Fruit fly (Drosophila melanogaster) whole organism, embryonic: Measurements from ENCODE around the gene CG6051.

Experiments
- Aef1 ChIP-seq: fragments of 200-800 bp; sonication (Bioruptor generic); IDR thresholded peaks from 3 replicates; pipeline ENCODE4 v1.3.6; 2022; ENCODE audit warnings: missing biosample characterization, missing genetic modification characterization
- CG10147 ChIP-seq: fragments of 200-800 bp; sonication (Bioruptor generic); optimal IDR thresholded peaks from 2 replicates; lab custom pipeline; 2019; ENCODE audit warnings: missing biosample characterization, mild to moderate bottlenecking, missing genetic modification characterization, moderate library complexity
- CG11695 ChIP-seq: fragments of 200-800 bp; sonication (Bioruptor generic); IDR thresholded peaks from 3 replicates; pipeline ENCODE4 v1.3.6; 2022; ENCODE audit warnings: missing biosample characterization, missing genetic modification characterization
- CG1233 ChIP-seq: fragments of 200-800 bp; sonication (Bioruptor generic); optimal IDR thresholded peaks from 4 replicates; lab custom pipeline; 2018; ENCODE audit warnings: missing biosample characterization, mild to moderate bottlenecking, missing genetic modification characterization
- CG12744 ChIP-seq: fragments of 200-800 bp; sonication (Bioruptor generic); optimal IDR thresholded peaks from 2 replicates; lab custom pipeline; 2016; ENCODE audit warnings: missing biosample characterization, missing genetic modification characterization
- CG13894 ChIP-seq: fragments of 200-800 bp; sonication (Bioruptor generic); optimal IDR thresholded peaks from 3 replicates; lab custom pipeline; 2018; ENCODE audit warnings: missing biosample characterization, mild to moderate bottlenecking, missing genetic modification characterization, moderate library complexity
- CG15073 ChIP-seq: fragments of 200-800 bp; sonication (Bioruptor generic); optimal IDR thresholded peaks from 2 replicates; lab custom pipeline; 2016; ENCODE audit warnings: missing biosample characterization, missing genetic modification characterization
- CG15269 ChIP-seq: fragments of 200-800 bp; sonication (Bioruptor generic); optimal IDR thresholded peaks from 2 replicates; lab custom pipeline; 2018; ENCODE audit warnings: missing biosample characterization, mild to moderate bottlenecking, missing genetic modification characterization, moderate library complexity
- CG15696 ChIP-seq: fragments of 200-800 bp; sonication (Bioruptor generic); optimal IDR thresholded peaks from 2 replicates; lab custom pipeline; 2019; ENCODE audit warnings: missing biosample characterization, mild to moderate bottlenecking, missing genetic modification characterization, moderate library complexity
- CG17359 ChIP-seq: fragments of 200-800 bp; sonication (Bioruptor generic); optimal IDR thresholded peaks from 3 replicates; lab custom pipeline; 2018; ENCODE audit warnings: missing biosample characterization, mild to moderate bottlenecking, missing genetic modification characterization, moderate library complexity
- CG30020 ChIP-seq: fragments of 200-800 bp; optimal IDR thresholded peaks from 2 replicates; lab custom pipeline; 2019; ENCODE audit warnings: missing biosample characterization, mild to moderate bottlenecking, missing genetic modification characterization, moderate library complexity
- CG34376 ChIP-seq: fragments of 200-800 bp; sonication (Bioruptor generic); optimal IDR thresholded peaks from 2 replicates; lab custom pipeline; 2018; ENCODE audit warnings: missing biosample characterization, mild to moderate bottlenecking, missing genetic modification characterization
- CG4360 ChIP-seq: fragments of 200-800 bp; sonication (Bioruptor generic); IDR thresholded peaks from 2 replicates; pipeline ENCODE4 v1.3.6; 2022; ENCODE audit warnings: missing biosample characterization, missing genetic modification characterization
- CG6254 ChIP-seq: fragments of 200-800 bp; sonication (Bioruptor generic); optimal IDR thresholded peaks from 3 replicates; lab custom pipeline; 2017; ENCODE audit warnings: mild to moderate bottlenecking, missing biosample characterization, missing genetic modification reagents, missing genetic modification characterization
- CG6765 ChIP-seq: fragments of 200-800 bp; sonication (Bioruptor generic); optimal IDR thresholded peaks from 3 replicates; lab custom pipeline; 2017; ENCODE audit warnings: missing biosample characterization, mild to moderate bottlenecking, missing genetic modification characterization
- CG8089 ChIP-seq: fragments of 200-800 bp; sonication (Bioruptor generic); optimal IDR thresholded peaks from 3 replicates; lab custom pipeline; 2016; ENCODE audit warnings: missing biosample characterization, missing genetic modification characterization
- CG8359 ChIP-seq: fragments of 200-800 bp; sonication (Bioruptor generic); optimal IDR thresholded peaks from 2 replicates; lab custom pipeline; 2017; ENCODE audit warnings: missing biosample characterization, mild to moderate bottlenecking, missing genetic modification characterization, borderline replicate concordance
- CHES-1-like ChIP-seq: fragments of 200-800 bp; sonication (Bioruptor generic); optimal IDR thresholded peaks from 2 replicates; lab custom pipeline; 2016; ENCODE audit warnings: missing biosample characterization, missing genetic modification characterization
- D ChIP-seq, 2 experiments: fragments of 200-800 bp in 1 of 2; fragments of >200 bp in 1 of 2; sonication (Bioruptor generic) in 1 of 2; optimal IDR thresholded peaks; 2 replicates in 1 of 2; 3 replicates in 1 of 2; lab custom pipeline; 2017; ENCODE audit warnings: mild to moderate bottlenecking in 1 of 2, missing biosample characterization in 1 of 2, missing genetic modification characterization in 1 of 2, missing genetic modification reagents in 1 of 2
- Eip74EF ChIP-seq, 2 experiments: fragments of 200-800 bp in 1 of 2; fragments of >200 bp in 1 of 2; sonication (Bioruptor generic) in 1 of 2; optimal IDR thresholded peaks; 2 replicates each; lab custom pipeline; 2017 to 2019; ENCODE audit warnings: missing biosample characterization in 2 of 2, missing genetic modification characterization in 2 of 2, mild to moderate bottlenecking in 1 of 2, moderate library complexity in 1 of 2
- H15 ChIP-seq: fragments of 200-800 bp; sonication (Bioruptor generic); IDR thresholded peaks from 3 replicates; pipeline ENCODE4 v1.3.6; 2022; ENCODE audit warnings: missing biosample characterization, missing genetic modification characterization
- Hmx ChIP-seq: fragments of 200-800 bp; sonication (Bioruptor generic); optimal IDR thresholded peaks from 2 replicates; lab custom pipeline; 2016; ENCODE audit warnings: missing biosample characterization, missing genetic modification characterization
- Jarid2 ChIP-seq: fragments of 200-800 bp; sonication (Bioruptor generic); optimal IDR thresholded peaks from 3 replicates; lab custom pipeline; 2017; ENCODE audit warnings: mild to moderate bottlenecking, missing biosample characterization, missing genetic modification reagents, missing genetic modification characterization
- Lhr ChIP-seq: fragments of 200-800 bp; sonication (Bioruptor generic); optimal IDR thresholded peaks from 3 replicates; lab custom pipeline; 2017; ENCODE audit warnings: mild to moderate bottlenecking, missing biosample characterization, missing genetic modification reagents, missing genetic modification characterization
- Lpt ChIP-seq: fragments of >200 bp; optimal IDR thresholded peaks from 2 replicates; lab custom pipeline; 2018; ENCODE audit warnings: missing biosample characterization, missing genetic modification characterization
- Mad ChIP-seq: fragments of 200-800 bp; sonication (Bioruptor generic); optimal IDR thresholded peaks from 2 replicates; lab custom pipeline; 2016; ENCODE audit warnings: missing biosample characterization, missing genetic modification characterization
- Six4 ChIP-seq: fragments of 200-800 bp; sonication (Bioruptor generic); optimal IDR thresholded peaks from 2 replicates; lab custom pipeline; 2016; ENCODE audit warnings: missing biosample characterization, missing genetic modification characterization
- amos ChIP-seq: fragments of 200-800 bp; sonication (Bioruptor generic); IDR thresholded peaks from 2 replicates; pipeline ENCODE4 v1.3.6; 2022; ENCODE audit warnings: missing biosample characterization, missing genetic modification characterization; ENCODE audit not compliant: partially characterized antibody
- aop ChIP-seq: fragments of 200-800 bp; sonication (Bioruptor generic); IDR thresholded peaks from 2 replicates; pipeline ENCODE4 v1.3.6; 2022; ENCODE audit warnings: missing biosample characterization, missing genetic modification characterization
- ash1 ChIP-seq: fragments of 200-800 bp; sonication (Bioruptor generic); optimal IDR thresholded peaks from 2 replicates; lab custom pipeline; 2018; ENCODE audit warnings: missing biosample characterization, mild to moderate bottlenecking, missing genetic modification characterization
- ato ChIP-seq: fragments of 200-800 bp; sonication (Bioruptor generic); IDR thresholded peaks from 2 replicates; pipeline ENCODE4 v1.3.6; 2022; ENCODE audit warnings: missing biosample characterization, missing genetic modification characterization; ENCODE audit not compliant: partially characterized antibody
- bcd ChIP-seq: fragments of 200-800 bp; sonication (Bioruptor generic); optimal IDR thresholded peaks from 2 replicates; lab custom pipeline; 2017; ENCODE audit warnings: missing biosample characterization, mild to moderate bottlenecking, missing genetic modification characterization
- chinmo ChIP-seq: fragments of 200-800 bp; sonication (Bioruptor generic); IDR thresholded peaks from 4 replicates; pipeline ENCODE4 v1.3.6; 2022; ENCODE audit warnings: missing biosample characterization, missing genetic modification characterization; ENCODE audit not compliant: partially characterized antibody
- danr ChIP-seq: fragments of 200-800 bp; sonication (Bioruptor generic); IDR thresholded peaks from 2 replicates; pipeline ENCODE4 v1.3.6; 2022; ENCODE audit warnings: missing biosample characterization, missing genetic modification characterization
- dati ChIP-seq: fragments of 200-800 bp; sonication (Bioruptor generic); IDR thresholded peaks from 2 replicates; pipeline ENCODE4 v1.3.6; 2022; ENCODE audit warnings: missing biosample characterization, missing genetic modification characterization
- esg ChIP-seq: fragments of 200-800 bp; sonication (Bioruptor generic); conservative IDR thresholded peaks from 2 replicates; pipeline ENCODE4 v1.3.6; 2022; ENCODE audit warnings: missing biosample characterization, missing genetic modification characterization
- fd64A ChIP-seq: fragments of 200-800 bp; sonication (Bioruptor generic); optimal IDR thresholded peaks from 3 replicates; lab custom pipeline; 2018; ENCODE audit warnings: missing biosample characterization, mild to moderate bottlenecking, missing genetic modification characterization
- ftz-f1 ChIP-seq: fragments of 200-800 bp; sonication (Bioruptor generic); optimal IDR thresholded peaks from 2 replicates; lab custom pipeline; 2016; ENCODE audit warnings: missing biosample characterization, missing genetic modification characterization
- pzg ChIP-seq: fragments of 200-800 bp; sonication (Bioruptor generic); optimal IDR thresholded peaks from 3 replicates; lab custom pipeline; 2018; ENCODE audit warnings: missing biosample characterization, mild to moderate bottlenecking, missing genetic modification characterization, moderate library complexity
- repo ChIP-seq: fragments of 200-800 bp; sonication (Bioruptor generic); optimal IDR thresholded peaks from 2 replicates; lab custom pipeline; 2016; ENCODE audit warnings: missing biosample characterization, missing genetic modification characterization
- shn ChIP-seq: fragments of 200-800 bp; sonication (Bioruptor generic); optimal IDR thresholded peaks from 3 replicates; lab custom pipeline; 2016; ENCODE audit warnings: missing biosample characterization, missing genetic modification characterization
- sob ChIP-seq: fragments of 200-800 bp; sonication (Bioruptor generic); IDR thresholded peaks from 2 replicates; pipeline ENCODE4 v1.3.6; 2022; ENCODE audit warnings: missing biosample characterization, missing genetic modification characterization
- stc ChIP-seq: fragments of 200-800 bp; sonication (Bioruptor generic); IDR thresholded peaks from 2 replicates; pipeline ENCODE4 v1.3.6; 2022; ENCODE audit warnings: missing biosample characterization, missing genetic modification characterization
- stwl ChIP-seq: fragments of 200-800 bp; sonication (Bioruptor generic); optimal IDR thresholded peaks from 3 replicates; lab custom pipeline; 2018; ENCODE audit warnings: missing biosample characterization, mild to moderate bottlenecking, missing genetic modification characterization, moderate library complexity
- tgo ChIP-seq: fragments of 200-800 bp; sonication (Bioruptor generic); IDR thresholded peaks from 3 replicates; pipeline ENCODE4 v1.3.6; 2022; ENCODE audit warnings: missing biosample characterization, missing genetic modification characterization
- tio ChIP-seq: fragments of 200-800 bp; sonication (Bioruptor generic); optimal IDR thresholded peaks from 2 replicates; lab custom pipeline; 2017; ENCODE audit warnings: missing biosample characterization, missing genetic modification characterization, inconsistent platforms
- wek ChIP-seq: fragments of 200-800 bp; sonication (Bioruptor generic); optimal IDR thresholded peaks from 3 replicates; lab custom pipeline; 2018; ENCODE audit warnings: missing biosample characterization, mild to moderate bottlenecking, missing genetic modification characterization, moderate library complexity
- yki ChIP-seq: fragments of >200 bp; optimal IDR thresholded peaks from 3 replicates; lab custom pipeline; 2018

Gene CG6051

dm6 chr3R:27118346-27118745 lies 32.5 kb downstream of the CG6051 start, which contains the start of gene CG5882:
CG5882 (plus strand) TSS chr3R:27118646.
- TF ChIP-seq CG30020 (tag; lab: Kevin White, UChicago): no peak
- no peak for TF ChIP-seq ato (GFP tag; lab: Robert Waterston, UW)
- TF ChIP-seq CG12744 (GFP tag; lab: Kevin White, UChicago): no peak
- TF ChIP-seq CG11695: no peak
- TF ChIP-seq CG1233 (GFP tag; lab: Kevin White, UChicago): no peak

- TF ChIP-seq CG6254 (GFP tag; lab: Kevin White, UChicago): no peak
- no peak for TF ChIP-seq CG6765 (GFP tag; lab: Kevin White, UChicago)
- TF ChIP-seq esg (GFP tag; lab: Robert Waterston, UW): no peak
- no peak for TF ChIP-seq Lhr (GFP tag; lab: Kevin White, UChicago)
- no peak for TF ChIP-seq CG15269 (tag; lab: Kevin White, UChicago)
- no peak for TF ChIP-seq CG34376 (GFP tag; lab: Kevin White, UChicago)
- no peak for TF ChIP-seq Mad (GFP tag; lab: Kevin White, UChicago)
- TF ChIP-seq pzg (GFP tag; lab: Kevin White, UChicago): peak; percentile 66
- peak; percentile 85 for TF ChIP-seq amos
- peak; percentile 74 for TF ChIP-seq stwl
- no peak for TF ChIP-seq H15 (GFP tag; lab: Robert Waterston, UW)
- no peak for TF ChIP-seq sob (GFP tag; lab: Robert Waterston, UW)
- TF ChIP-seq CG8089 (GFP tag; lab: Kevin White, UChicago): no peak
- TF ChIP-seq Lpt (GFP tag; lab: Kevin White, UChicago): no peak
- no peak for TF ChIP-seq tio (GFP tag; lab: Kevin White, UChicago)
- no peak for TF ChIP-seq CG10147 (GFP tag; lab: Kevin White, UChicago)
- no peak for TF ChIP-seq CG15696 (tag; lab: Kevin White, UChicago)
- peak; percentile 79; the same call in 1 of the 4 replicates for TF ChIP-seq chinmo (GFP tag; lab: Robert Waterston, UW)
- no peak for TF ChIP-seq ash1
- TF ChIP-seq CG4360 (GFP tag; lab: Robert Waterston, UW): no peak
- TF ChIP-seq aop (GFP tag; lab: Robert Waterston, UW): no peak
- no peak for TF ChIP-seq danr
- TF ChIP-seq repo: no peak
- no peak for TF ChIP-seq D (optimal IDR thresholded peaks at IDR 0.05; lab: Kevin White, UChicago)
- no peak for TF ChIP-seq D (GFP tag; optimal IDR thresholded peaks at IDR 0.05; lab: Kevin White, UChicago)
- TF ChIP-seq wek (GFP tag; lab: Kevin White, UChicago): no peak
- no peak for TF ChIP-seq CG8359 (GFP tag; lab: Kevin White, UChicago)
- no peak for TF ChIP-seq CHES-1-like
- no peak for TF ChIP-seq fd64A (GFP tag; lab: Kevin White, UChicago)
- TF ChIP-seq CG17359 (tag; lab: Kevin White, UChicago): no peak
- no peak for TF ChIP-seq yki (lab: Kevin White, UChicago)
- TF ChIP-seq dati (GFP tag; lab: Robert Waterston, UW): no peak
- no peak for TF ChIP-seq Hmx
- no peak for TF ChIP-seq Six4
- peak; percentile 81 for TF ChIP-seq ftz-f1
- no peak for TF ChIP-seq shn
- TF ChIP-seq Eip74EF (GFP tag; optimal IDR thresholded peaks at IDR 0.05; lab: Kevin White, UChicago): no peak
- TF ChIP-seq stc (GFP tag; lab: Robert Waterston, UW): no peak
- no peak for TF ChIP-seq bcd (GFP tag; lab: Kevin White, UChicago)
- TF ChIP-seq CG15073 (GFP tag; lab: Kevin White, UChicago): no peak
- no peak for TF ChIP-seq CG13894
- no peak for TF ChIP-seq tgo (GFP tag; lab: Robert Waterston, UW)
- TF ChIP-seq Aef1 (GFP tag; lab: Robert Waterston, UW): no peak
- TF ChIP-seq Jarid2 (GFP tag; lab: Kevin White, UChicago): no peak
Measured at dm6 chr3R:27116465-27117092, 34.3 kb downstream of the CG6051 start, which contains the start of the genes CG6066 and CG5880. CG6066 (minus strand) TSS chr3R:27116707. CG5880 (plus strand) TSS chr3R:27116745.
